Fruit fly (Drosophila melanogaster): ENCODE results near the gene WRNexo.
A peak's percentile ranks its signal among the peaks of the same experiment; 100 is the strongest.

WRNexo gene

dm6 chr3R:18393436-18393835 lies 27.5 kb upstream of the WRNexo start:
- TF ChIP-seq CG8478 (optimal IDR thresholded peaks at IDR 0.05) (no peak), CTCF (optimal IDR thresholded peaks at IDR 0.05) (no peak)

dm6 chr3R:18389790-18390189 lies 23.8 kb upstream of the WRNexo start, which contains the start of gene Vha100-4:
TSS of gene Vha100-4 (minus strand) at chr3R:18389805.
- TF ChIP-seq CTCF (optimal IDR thresholded peaks at IDR 0.05) = no peak
- TF ChIP-seq CG8478 (optimal IDR thresholded peaks at IDR 0.05) = no peak

- TF ChIP-seq CTCF (optimal IDR thresholded peaks at IDR 0.05) (no peak), CG8478 (optimal IDR thresholded peaks at IDR 0.05) (no peak)
Observed at dm6 chr3R:18385593-18385992, 19.6 kb upstream of the WRNexo start, which contains the start of gene cona. TSS of gene cona (plus strand) at chr3R:18385828.

- TF ChIP-seq CG8478 (optimal IDR thresholded peaks at IDR 0.05) (no peak), CTCF (optimal IDR thresholded peaks at IDR 0.05) (no peak)
Observed at dm6 chr3R:18384972-18385371, 19.0 kb upstream of the WRNexo start, which contains the start of gene CG14309. TSS of gene CG14309 (minus strand) at chr3R:18385072.

- peak in 1 of 2 experiments; percentile 34 for TF ChIP-seq CTCF (optimal IDR thresholded peaks at IDR 0.05)
- no peak for TF ChIP-seq CG8478 (optimal IDR thresholded peaks at IDR 0.05)
Observed at dm6 chr3R:18381014-18381512, 15.1 kb upstream of the WRNexo start, which contains the start of gene CG7675. TSS of gene CG7675 (minus strand) at chr3R:18381178.

- TF ChIP-seq CG8478 (optimal IDR thresholded peaks at IDR 0.05) (no peak), CTCF (optimal IDR thresholded peaks at IDR 0.05) (no peak)
Observed at dm6 chr3R:18380251-18380812, 14.4 kb upstream of the WRNexo start.

- TF ChIP-seq CG8478 (optimal IDR thresholded peaks at IDR 0.05) (no peak), CTCF (optimal IDR thresholded peaks at IDR 0.05) (no peak)
Observed at dm6 chr3R:18372688-18373304, 6.8 kb upstream of the WRNexo start, which contains the start of gene gl. TSS of gene gl (minus strand) at chr3R:18372738.

- TF ChIP-seq CG8478 (optimal IDR thresholded peaks at IDR 0.05) (no peak), CTCF (optimal IDR thresholded peaks at IDR 0.05) (no peak)
Observed at dm6 chr3R:18371346-18371745, 5.4 kb upstream of the WRNexo start.

dm6 chr3R:18368595-18368994 lies 2.6 kb upstream of the WRNexo start:
- TF ChIP-seq CG8478 (optimal IDR thresholded peaks at IDR 0.05) = no peak
- no peak for TF ChIP-seq CTCF (optimal IDR thresholded peaks at IDR 0.05)

dm6 chr3R:18366644-18366985 lies 653 bp upstream of the WRNexo start:
- TF ChIP-seq CTCF (optimal IDR thresholded peaks at IDR 0.05) = no peak
- TF ChIP-seq CG8478 (optimal IDR thresholded peaks at IDR 0.05) = no peak

- no peak for TF ChIP-seq CTCF (optimal IDR thresholded peaks at IDR 0.05)
- no peak for TF ChIP-seq CG8478 (optimal IDR thresholded peaks at IDR 0.05)
Observed at dm6 chr3R:18361694-18362093, 4.3 kb downstream of the WRNexo start, which contains the start of gene hmw. TSS of gene hmw (plus strand) at chr3R:18361994.

- no peak for TF ChIP-seq CTCF (optimal IDR thresholded peaks at IDR 0.05)
- TF ChIP-seq CG8478 (optimal IDR thresholded peaks at IDR 0.05) = no peak
Observed at dm6 chr3R:18360630-18361260, 5.2 kb downstream of the WRNexo start, which contains the start of gene CG15803. TSS of gene CG15803 (minus strand) at chr3R:18360728.

dm6 chr3R:18355781-18356180 lies 10.2 kb downstream of the WRNexo start:
- TF ChIP-seq CTCF (optimal IDR thresholded peaks at IDR 0.05) (no peak), CG8478 (optimal IDR thresholded peaks at IDR 0.05) (no peak)

dm6 chr3R:18338493-18338892 lies 27.5 kb downstream of the WRNexo start:
- TF ChIP-seq CTCF (optimal IDR thresholded peaks at IDR 0.05) = no peak

dm6 chr3R:18328842-18329241 lies 37.1 kb downstream of the WRNexo start, which contains the start of gene naz:
TSS of gene naz (minus strand) at chr3R:18328942.
- TF ChIP-seq CTCF (optimal IDR thresholded peaks at IDR 0.05) (no peak), CG8478 (optimal IDR thresholded peaks at IDR 0.05) (no peak)

All from S2 (cell line).